Worm (Caenorhabditis elegans) whole organism, L4 larva: ENCODE measurements around the gene gst-11.

Experiments used
- D1046.2 ChIP-seq: fragments of 200-800 bp; sonication (Bioruptor generic); IDR thresholded peaks from 2 replicates; pipeline ENCODE4 v1.3.6; 2022; ENCODE audit warnings: missing genetic modification characterization, missing compliant biosample characterization
- F26F4.8 ChIP-seq: fragments of 200-800 bp; sonication (Bioruptor generic); conservative IDR thresholded peaks from 2 replicates; pipeline ENCODE4 v1.3.6; 2022; ENCODE audit warnings: missing genetic modification characterization, missing compliant biosample characterization
- F37D6.2 ChIP-seq: sonication (generic microtip); optimal IDR thresholded peaks from 2 replicates; lab custom pipeline; 2016; ENCODE audit warnings: mild to moderate bottlenecking, missing genetic modification characterization, missing compliant biosample characterization
- F44E2.7 ChIP-seq: fragments of 200-800 bp; sonication (Bioruptor generic); IDR thresholded peaks from 2 replicates; pipeline ENCODE4 v2.1.2; 2022; ENCODE audit warnings: missing genetic modification characterization, missing compliant biosample characterization
- R02D3.7 ChIP-seq: fragments of 150-350 bp; sonication (generic microtip); optimal IDR thresholded peaks from 3 replicates; lab custom pipeline; 2014; ENCODE audit warnings: missing biosample characterization, missing genetic modification characterization
- T26A8.4 ChIP-seq: fragments of 200-800 bp; sonication (Bioruptor generic); IDR thresholded peaks from 2 replicates; pipeline ENCODE4 v1.3.6; 2022; ENCODE audit warnings: missing genetic modification characterization, missing compliant biosample characterization
- ZK546.5 ChIP-seq, 2 experiments: sonication (generic microtip); optimal IDR thresholded peaks; 2 replicates each; lab custom pipeline; 2017; ENCODE audit warnings: missing biosample characterization in 2 of 2, missing genetic modification characterization in 2 of 2
- aha-1 ChIP-seq: fragments of 150-350 bp; peaks from one replicate; lab custom pipeline; 2014; ENCODE audit warnings: missing biosample characterization, missing genetic modification characterization
- aly-2 ChIP-seq: sonication (generic microtip); optimal IDR thresholded peaks from 2 replicates; lab custom pipeline; 2018; ENCODE audit warnings: missing biosample characterization, missing genetic modification characterization
- ama-1 ChIP-seq: fragments of 150-350 bp; optimal IDR thresholded peaks from 2 replicates; lab custom pipeline; 2014; ENCODE audit warnings: inconsistent platforms, mixed read lengths
- arid-1 ChIP-seq: fragments of 200-800 bp; sonication (Bioruptor generic); conservative IDR thresholded peaks from 2 replicates; pipeline ENCODE4 v1.3.6; 2022; ENCODE audit warnings: missing genetic modification reagents, missing genetic modification characterization, missing compliant biosample characterization
- attf-4 ChIP-seq: sonication (generic microtip); optimal IDR thresholded peaks from 3 replicates; lab custom pipeline; 2017; ENCODE audit warnings: missing biosample characterization, missing genetic modification characterization
- ceh-44 ChIP-seq: fragments of 200-800 bp; sonication (Bioruptor generic); IDR thresholded peaks from 2 replicates; pipeline ENCODE4 v1.3.6; 2022; ENCODE audit warnings: missing genetic modification reagents, missing genetic modification characterization, missing compliant biosample characterization
- daf-16 ChIP-seq, 3 experiments: sonication (generic microtip); optimal IDR thresholded peaks; 2 replicates each; lab custom pipeline; 2016 to 2017; ENCODE audit warnings: missing genetic modification characterization in 3 of 3, missing genetic modification reagents in 3 of 3, mild to moderate bottlenecking in 2 of 3, missing compliant biosample characterization in 2 of 3, missing biosample characterization in 1 of 3, moderate library complexity in 1 of 3
- dmd-8 ChIP-seq: fragments of 200-800 bp; sonication (Bioruptor generic); IDR thresholded peaks from 2 replicates; pipeline ENCODE4 v1.3.6; 2022; ENCODE audit warnings: missing genetic modification characterization, missing compliant biosample characterization
- egl-43 ChIP-seq: fragments of 200-800 bp; sonication (Bioruptor generic); IDR thresholded peaks from 2 replicates; pipeline ENCODE4 v1.3.6; 2022; ENCODE audit warnings: missing genetic modification reagents, missing genetic modification characterization, missing compliant biosample characterization
- gei-8 ChIP-seq: fragments of 200-800 bp; sonication (Bioruptor generic); optimal IDR thresholded peaks from 2 replicates; lab custom pipeline; 2018; ENCODE audit warnings: mild to moderate bottlenecking, missing genetic modification characterization, missing compliant biosample characterization
- hlh-11 ChIP-seq: fragments of 200-800 bp; sonication (Bioruptor generic); optimal IDR thresholded peaks from 2 replicates; lab custom pipeline; 2018; ENCODE audit warnings: mild to moderate bottlenecking, missing genetic modification characterization, missing compliant biosample characterization
- lin-13 ChIP-seq: fragments of 150-350 bp; optimal IDR thresholded peaks from 2 replicates; lab custom pipeline; 2014; ENCODE audit warnings: missing biosample characterization, missing genetic modification reagents, missing genetic modification characterization
- lin-15B ChIP-seq: fragments of 150-350 bp; sonication (generic microtip); optimal IDR thresholded peaks from 3 replicates; lab custom pipeline; 2014; ENCODE audit warnings: missing biosample characterization, missing genetic modification characterization
- mxl-3 ChIP-seq: fragments of 200-800 bp; sonication (Bioruptor generic); optimal IDR thresholded peaks from 2 replicates; lab custom pipeline; 2018; ENCODE audit warnings: mild to moderate bottlenecking, missing genetic modification characterization, missing compliant biosample characterization
- nhr-102 ChIP-seq: sonication (generic microtip); optimal IDR thresholded peaks from 2 replicates; lab custom pipeline; 2016; ENCODE audit warnings: mild to moderate bottlenecking, missing genetic modification characterization, moderate library complexity, missing compliant biosample characterization
- nhr-48 ChIP-seq: sonication (generic microtip); optimal IDR thresholded peaks from 2 replicates; lab custom pipeline; 2016; ENCODE audit warnings: mild to moderate bottlenecking, missing genetic modification characterization, missing compliant biosample characterization
- pha-4 ChIP-seq, 2 experiments: fragments of 150-350 bp in 1 of 2; fragments of 200-800 bp in 1 of 2; sonication (Bioruptor generic) in 1 of 2; IDR thresholded peaks in 1 of 2; optimal IDR thresholded peaks in 1 of 2; 2 replicates each; pipeline versions ENCODE4 v1.3.6 to Lab custom; 2014 to 2022; ENCODE audit warnings: missing genetic modification characterization in 2 of 2, missing genetic modification reagents in 2 of 2, missing biosample characterization in 1 of 2, missing compliant biosample characterization in 1 of 2
- php-3 ChIP-seq: fragments of 200-800 bp; sonication (Bioruptor generic); IDR thresholded peaks from 2 replicates; pipeline ENCODE4 v1.3.6; 2022; ENCODE audit warnings: missing genetic modification reagents, missing genetic modification characterization, missing compliant biosample characterization
- rbr-2 ChIP-seq: sonication (generic microtip); optimal IDR thresholded peaks from 2 replicates; lab custom pipeline; 2016; ENCODE audit warnings: missing genotype, missing genetic modification characterization, missing compliant biosample characterization
- saeg-2 ChIP-seq: fragments of 200-800 bp; sonication (Bioruptor generic); IDR thresholded peaks from 2 replicates; pipeline ENCODE4 v1.3.6; 2022; ENCODE audit warnings: missing genetic modification reagents, missing genetic modification characterization, missing compliant biosample characterization
- set-16 ChIP-seq: fragments of 200-800 bp; sonication (Bioruptor generic); IDR thresholded peaks from 2 replicates; pipeline ENCODE4 v1.3.6; 2022; ENCODE audit warnings: missing genetic modification reagents, missing genetic modification characterization, missing compliant biosample characterization
- tra-1 ChIP-seq: fragments of 200-800 bp; sonication (Bioruptor generic); IDR thresholded peaks from 2 replicates; pipeline ENCODE4 v1.3.6; 2022; ENCODE audit warnings: missing genetic modification reagents, missing genetic modification characterization, missing compliant biosample characterization
- unc-39 ChIP-seq: sonication (generic microtip); optimal IDR thresholded peaks from 2 replicates; lab custom pipeline; 2017; ENCODE audit warnings: missing biosample characterization, missing genetic modification characterization
- unc-62 ChIP-seq, 3 experiments: fragments of 150-350 bp in 1 of 3; sonication (generic microtip); optimal IDR thresholded peaks in 2 of 3; peaks in 1 of 3; 1 replicate in 1 of 3; 2 replicates in 2 of 3; lab custom pipeline; 2014 to 2017; ENCODE audit warnings: missing biosample characterization in 3 of 3, missing genetic modification characterization in 3 of 3, missing genetic modification reagents in 3 of 3, missing genotype in 1 of 3
- zip-11 ChIP-seq: fragments of 200-800 bp; sonication (Bioruptor generic); IDR thresholded peaks from 2 replicates; pipeline ENCODE4 v1.3.6; 2022; ENCODE audit warnings: missing genetic modification characterization, missing compliant biosample characterization
- ztf-11 ChIP-seq: fragments of 150-350 bp; optimal IDR thresholded peaks from 2 replicates; lab custom pipeline; 2014; ENCODE audit warnings: missing biosample characterization, missing genetic modification characterization

gst-11 gene

ce11 chrX:3600390-3600789, 33.2 kb downstream of the gst-11 start, which contains the start of gene cgr-1 (continued):
- no peak for TF ChIP-seq attf-4 (tag; lab: Kevin White, UChicago)
- TF ChIP-seq T26A8.4 (GFP tag; lab: Robert Waterston, UW), result no peak
- no peak for TF ChIP-seq aly-2 (tag; lab: Kevin White, UChicago)

ce11 chrX:3599860-3600259, 33.7 kb downstream of the gst-11 start:
- no peak for TF ChIP-seq ama-1 (lab: Kevin White, UChicago)
- peak in 1 of 2 experiments; percentile 84 for TF ChIP-seq daf-16 (GFP tag; optimal IDR thresholded peaks at IDR 0.05; lab: Kevin White, UChicago)
- TF ChIP-seq daf-16 (tag; optimal IDR thresholded peaks at IDR 0.05; lab: Kevin White, UChicago), result no peak
- no peak for TF ChIP-seq ZK546.5 (tag; optimal IDR thresholded peaks at IDR 0.05; lab: Kevin White, UChicago)
- TF ChIP-seq, all 104 proteins: peak for 1

- TF ChIP-seq arid-1, result no peak
- no peak for TF ChIP-seq rbr-2 (tag; lab: Kevin White, UChicago)
- no peak for TF ChIP-seq dmd-8
- TF ChIP-seq zip-11 (GFP tag; lab: Robert Waterston, UW), result no peak
- no peak for TF ChIP-seq pha-4 (GFP tag; IDR thresholded peaks at IDR 0.05; lab: Robert Waterston, UW)
- no peak for TF ChIP-seq pha-4 (tag; optimal IDR thresholded peaks at IDR 0.05; lab: Kevin White, UChicago)
These were observed 36.6 kb downstream of the gst-11 start for ce11 chrX:3596967-3597366.

- TF ChIP-seq ztf-11 (no peak), F37D6.2 (tag; lab: Kevin White, UChicago) (no peak), mxl-3 (GFP tag; lab: Kevin White, UChicago) (peak; percentile 41), nhr-102 (tag; lab: Kevin White, UChicago) (no peak), unc-62 (GFP tag; optimal IDR thresholded peaks at IDR 0.05 in 1 of 2; lab: Kevin White, UChicago) (peak in 1 of 2 experiments; percentile 9), unc-62 (tag; optimal IDR thresholded peaks at IDR 0.05; lab: Kevin White, UChicago) (no peak), saeg-2 (GFP tag; lab: Robert Waterston, UW) (no peak), hlh-11 (tag; lab: Kevin White, UChicago) (peak; percentile 55)
- TF ChIP-seq, all 104 proteins: peak for 3
These were observed 37.2 kb downstream of the gst-11 start, which contains the start of gene T27A10.6 for ce11 chrX:3596303-3596772. T27A10.6 (minus strand) TSS chrX:3596353.

- TF ChIP-seq unc-62 (GFP tag; optimal IDR thresholded peaks at IDR 0.05 in 1 of 2; lab: Kevin White, UChicago), result peak in 1 of 2 experiments; percentile 11
- no peak for TF ChIP-seq unc-62 (tag; optimal IDR thresholded peaks at IDR 0.05; lab: Kevin White, UChicago)
- no peak for TF ChIP-seq lin-15B
- no peak for TF ChIP-seq ceh-44 (GFP tag; lab: Robert Waterston, UW)
These were observed 43.0 kb downstream of the gst-11 start for ce11 chrX:3590510-3590909.

ce11 chrX:3585625-3586024, 47.9 kb downstream of the gst-11 start, which contains the start of gene T27A10.2:
T27A10.2 (plus strand) TSS chrX:3585957.
- no peak for TF ChIP-seq F26F4.8 (GFP tag; lab: Robert Waterston, UW)
- TF ChIP-seq php-3 (GFP tag; lab: Robert Waterston, UW), result no peak
- peak; percentile 73 for TF ChIP-seq set-16
- TF ChIP-seq unc-39, result no peak
- TF ChIP-seq aha-1 (tag; lab: Kevin White, UChicago), result peak; percentile 65
- no peak for TF ChIP-seq R02D3.7 (tag; lab: Kevin White, UChicago)
- no peak for TF ChIP-seq D1046.2
- TF ChIP-seq, all 104 proteins: peak for 2

- TF ChIP-seq aha-1 (tag; lab: Kevin White, UChicago) (peak; percentile 90), egl-43 (GFP tag; lab: Robert Waterston, UW) (no peak), gei-8 (no peak), lin-13 (GFP tag; lab: Kevin White, UChicago) (no peak), nhr-48 (no peak), tra-1 (GFP tag; lab: Robert Waterston, UW) (no peak), F44E2.7 (no peak)
These were observed 49.1 kb downstream of the gst-11 start for ce11 chrX:3584481-3584880.
